Fruit fly (Drosophila melanogaster) whole organism: ENCODE measurements around the gene CG46456.

Source experiments
- CG8478 ChIP-seq: fragments of >200 bp; optimal IDR thresholded peaks from 2 replicates; lab custom pipeline; 2018; ENCODE audit warnings: inconsistent platforms
- Dll ChIP-seq: fragments of >200 bp; optimal IDR thresholded peaks from 2 replicates; lab custom pipeline; 2017
- EcR ChIP-seq, 2 experiments: fragments of >200 bp; optimal IDR thresholded peaks; 2 replicates each; lab custom pipeline; 2017; ENCODE audit warnings: missing biosample characterization in 2 of 2, missing genetic modification characterization in 2 of 2, missing genetic modification reagents in 2 of 2
- pan ChIP-seq: fragments of >200 bp; optimal IDR thresholded peaks from 2 replicates; lab custom pipeline; 2017
- psq ChIP-seq: fragments of >200 bp; optimal IDR thresholded peaks from 2 replicates; lab custom pipeline; 2017
- usp ChIP-seq: fragments of >200 bp; optimal IDR thresholded peaks from 2 replicates; lab custom pipeline; 2017; ENCODE audit warnings: missing biosample characterization, missing genetic modification characterization, mixed read lengths

The CG46456 gene

dm6 chr3L:5355074-5355790 is at the start of gene CG46456:
Gene CG46456 (minus strand): TSS chr3L:5355346.
- TF ChIP-seq CG8478 (lab: Kevin White, UChicago): no peak
- TF ChIP-seq usp (GFP tag; lab: Kevin White, UChicago): no peak
- no peak for TF ChIP-seq pan (lab: Kevin White, UChicago)
- TF ChIP-seq psq (lab: Kevin White, UChicago): no peak
- TF ChIP-seq EcR (GFP tag; optimal IDR thresholded peaks at IDR 0.05; lab: Kevin White, UChicago): no peak
- TF ChIP-seq Dll (lab: Kevin White, UChicago): no peak

dm6 chr3L:5385762-5386161 is 30.6 kb upstream of the CG46456 start:
- no peak for TF ChIP-seq pan (lab: Kevin White, UChicago)

DNA sequence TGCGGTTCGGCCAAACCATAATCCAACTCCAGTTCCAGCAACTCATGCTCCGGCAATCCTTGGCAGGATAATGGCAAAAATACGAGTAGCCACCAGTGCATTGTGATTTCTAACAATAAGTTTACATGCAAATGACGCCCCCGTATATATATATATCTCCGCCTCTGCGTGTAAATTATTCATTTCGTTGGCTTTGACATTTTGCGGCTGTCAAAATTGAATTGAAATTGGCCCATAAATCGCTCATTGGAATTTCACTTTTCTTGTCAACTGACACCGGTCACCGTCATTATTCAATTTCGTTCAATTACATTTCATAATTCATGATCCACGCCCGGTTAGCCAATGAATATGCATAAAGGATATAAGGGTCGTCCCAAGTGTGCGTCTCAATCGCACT is 27.6 kb upstream of the CG46456 start, which contains the start of gene Ir64a:
Gene Ir64a (minus strand): TSS at position 101 of the 400 bp plus-strand sequence.
- TF ChIP-seq EcR (GFP tag; optimal IDR thresholded peaks at IDR 0.05; lab: Kevin White, UChicago): no peak
- no peak for TF ChIP-seq pan (lab: Kevin White, UChicago)
- no peak for TF ChIP-seq usp (GFP tag; lab: Kevin White, UChicago)
- TF ChIP-seq Dll (lab: Kevin White, UChicago): no peak
- TF ChIP-seq CG8478 (lab: Kevin White, UChicago): no peak
- no peak for TF ChIP-seq psq (lab: Kevin White, UChicago)

DNA sequence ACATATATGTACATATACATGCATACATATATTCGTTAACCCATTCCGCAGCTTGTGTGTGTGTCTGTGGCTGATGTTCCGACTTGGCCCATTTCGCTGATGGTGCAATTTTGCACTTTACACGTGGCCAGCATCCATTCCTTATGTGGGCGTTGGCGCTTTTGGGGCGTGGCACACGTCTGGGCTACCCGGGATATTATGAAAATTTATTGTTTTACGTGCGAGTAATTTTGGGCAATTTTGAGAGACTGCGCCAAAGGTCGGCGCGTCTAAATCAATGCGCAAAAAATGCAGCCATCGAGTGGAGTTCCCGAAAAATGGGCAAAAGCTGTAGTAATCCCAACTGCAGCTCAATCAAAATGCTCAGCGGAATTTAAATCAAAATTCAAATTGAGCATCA is 16.9 kb upstream of the CG46456 start:
- TF ChIP-seq usp (GFP tag; lab: Kevin White, UChicago) (no peak), psq (lab: Kevin White, UChicago) (no peak), pan (lab: Kevin White, UChicago) (no peak), CG8478 (lab: Kevin White, UChicago) (no peak), Dll (lab: Kevin White, UChicago) (no peak), EcR (GFP tag; optimal IDR thresholded peaks at IDR 0.05; lab: Kevin White, UChicago) (no peak)

- TF ChIP-seq psq (lab: Kevin White, UChicago): no peak
- no peak for TF ChIP-seq usp (GFP tag; lab: Kevin White, UChicago)
- no peak for TF ChIP-seq CG8478 (lab: Kevin White, UChicago)
- TF ChIP-seq pan (lab: Kevin White, UChicago): no peak
- no peak for TF ChIP-seq Dll (lab: Kevin White, UChicago)
These were observed 12.8 kb upstream of the CG46456 start, which contains the start of gene Pfdn4 for dm6 chr3L:5367744-5368507. Gene Pfdn4 (minus strand): TSS chr3L:5368008.

DNA sequence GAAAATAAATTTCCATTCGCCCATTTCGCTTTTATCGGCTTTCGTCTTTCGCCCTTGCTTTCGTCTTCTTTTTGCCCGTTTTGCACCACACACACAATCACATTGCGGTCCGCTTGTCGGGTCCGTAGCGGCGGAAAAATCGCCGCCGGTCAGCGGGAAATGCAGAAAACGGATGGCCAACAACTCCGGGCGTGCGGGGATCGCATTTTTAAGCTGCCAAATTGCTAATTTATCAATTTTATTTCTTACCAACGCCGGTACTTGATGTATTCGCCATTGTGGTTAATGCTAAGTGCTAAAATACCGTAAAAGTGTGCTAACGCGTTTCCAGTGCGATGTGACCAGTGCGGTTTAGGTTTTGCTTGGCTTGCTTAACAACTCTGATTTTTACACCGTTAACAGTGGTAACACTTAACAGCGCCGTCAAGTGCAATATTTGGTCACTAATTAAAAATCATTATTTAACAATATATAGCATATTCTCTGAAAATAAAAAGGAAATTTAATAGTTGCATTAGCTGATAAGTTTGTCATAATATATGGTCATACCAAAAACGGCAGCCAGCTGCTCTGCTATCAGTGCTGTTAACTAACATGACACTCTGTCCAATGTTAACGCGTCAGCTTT is 10.8 kb upstream of the CG46456 start, which contains the start of the genes Uev1A and Membrin:
Gene Uev1A (minus strand): TSS at position 346 of the 628 bp plus-strand sequence.
Gene Membrin (plus strand): TSS at position 576 of the 628 bp plus-strand sequence.
- no peak for TF ChIP-seq CG8478 (lab: Kevin White, UChicago)
- no peak for TF ChIP-seq pan (lab: Kevin White, UChicago)
- TF ChIP-seq Dll (lab: Kevin White, UChicago): no peak
- no peak for TF ChIP-seq psq (lab: Kevin White, UChicago)
- no peak for TF ChIP-seq EcR (GFP tag; optimal IDR thresholded peaks at IDR 0.05; lab: Kevin White, UChicago)
- TF ChIP-seq usp (GFP tag; lab: Kevin White, UChicago): no peak

- TF ChIP-seq psq (lab: Kevin White, UChicago): no peak
- no peak for TF ChIP-seq usp (GFP tag; lab: Kevin White, UChicago)
- no peak for TF ChIP-seq Dll (lab: Kevin White, UChicago)
- no peak for TF ChIP-seq CG8478 (lab: Kevin White, UChicago)
- no peak for TF ChIP-seq pan (lab: Kevin White, UChicago)
- no peak for TF ChIP-seq EcR (GFP tag; optimal IDR thresholded peaks at IDR 0.05; lab: Kevin White, UChicago)
These were observed 10.2 kb upstream of the CG46456 start for dm6 chr3L:5365164-5365879.

dm6 chr3L:5360039-5360988 is 5.2 kb upstream of the CG46456 start, which contains the start of gene Cyt-c1:
Gene Cyt-c1 (plus strand): TSS chr3L:5360211.
- TF ChIP-seq Dll (lab: Kevin White, UChicago): no peak
- no peak for TF ChIP-seq pan (lab: Kevin White, UChicago)
- no peak for TF ChIP-seq usp (GFP tag; lab: Kevin White, UChicago)
- TF ChIP-seq EcR (GFP tag; optimal IDR thresholded peaks at IDR 0.05; lab: Kevin White, UChicago): no peak
- no peak for TF ChIP-seq psq (lab: Kevin White, UChicago)
- no peak for TF ChIP-seq CG8478 (lab: Kevin White, UChicago)

DNA sequence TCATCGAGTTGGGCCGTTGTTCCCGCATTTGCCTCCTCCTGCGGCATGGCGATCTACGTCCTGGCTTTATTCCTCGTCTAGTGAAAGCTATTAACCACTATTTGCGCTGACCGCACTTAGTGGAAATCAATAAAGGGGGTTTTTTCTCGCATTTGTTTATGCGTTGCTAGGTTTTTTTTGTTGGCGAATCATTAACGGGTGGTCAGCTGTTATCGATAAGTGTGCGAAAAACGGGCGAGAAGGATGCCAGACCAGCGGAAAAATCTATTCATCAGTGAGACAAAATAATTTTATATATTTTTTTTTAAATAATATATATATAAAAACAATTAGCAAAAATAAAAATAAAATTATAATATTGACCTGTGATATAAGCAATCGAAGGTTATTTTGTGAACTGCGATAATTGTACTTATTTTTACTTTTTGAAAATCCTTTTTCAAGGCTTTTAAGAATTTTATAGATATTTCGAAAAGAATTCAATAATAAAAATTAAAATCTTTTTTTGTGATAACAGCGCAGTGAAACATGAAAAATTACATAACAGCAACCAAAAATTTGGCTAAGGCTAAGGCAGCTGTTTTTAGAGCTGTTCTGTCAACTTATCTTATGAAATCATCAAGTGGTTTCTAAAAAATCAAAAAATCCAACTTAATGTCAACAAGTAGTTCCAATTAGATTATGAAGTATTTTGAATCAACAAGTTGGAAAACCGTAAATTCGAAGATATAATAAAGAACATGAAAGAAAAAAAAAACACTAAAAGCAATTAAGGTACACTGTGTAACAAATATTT is 4.3 kb upstream of the CG46456 start, which contains the start of gene Klp64D:
Gene Klp64D (minus strand): TSS at position 185 of the 796 bp plus-strand sequence.
- TF ChIP-seq psq (lab: Kevin White, UChicago) (no peak), CG8478 (lab: Kevin White, UChicago) (no peak), pan (lab: Kevin White, UChicago) (no peak), usp (GFP tag; lab: Kevin White, UChicago) (no peak), EcR (GFP tag; optimal IDR thresholded peaks at IDR 0.05; lab: Kevin White, UChicago) (no peak), Dll (lab: Kevin White, UChicago) (no peak)
